Fruit fly (Drosophila melanogaster) whole organism, embryonic: Measurements from ENCODE around the gene CG6567.

Experiments used
- Ada2b ChIP-seq: fragments of 200-800 bp; sonication (Bioruptor generic); IDR thresholded peaks from 2 replicates; pipeline ENCODE4 v1.3.6; 2022; ENCODE audit warnings: missing biosample characterization, missing genetic modification characterization
- B-H1 ChIP-seq: fragments of 200-800 bp; sonication (Bioruptor generic); IDR thresholded peaks from 3 replicates; pipeline ENCODE4 v1.3.6; 2022; ENCODE audit warnings: missing biosample characterization, missing genetic modification characterization
- CG10431 ChIP-seq: fragments of 200-800 bp; sonication (Bioruptor generic); optimal IDR thresholded peaks from 3 replicates; lab custom pipeline; 2018; ENCODE audit warnings: missing biosample characterization, mild to moderate bottlenecking, missing genetic modification characterization
- CG10543 ChIP-seq: fragments of 200-800 bp; sonication (Bioruptor generic); optimal IDR thresholded peaks from 3 replicates; lab custom pipeline; 2017; ENCODE audit warnings: missing biosample characterization, mild to moderate bottlenecking, missing genetic modification characterization, moderate library complexity
- CG11093 ChIP-seq: fragments of 200-800 bp; sonication (Bioruptor generic); IDR thresholded peaks from 3 replicates; pipeline ENCODE4 v1.3.6; 2022; ENCODE audit warnings: missing biosample characterization, missing genetic modification characterization
- CG12071 ChIP-seq: fragments of 200-800 bp; sonication (Bioruptor generic); optimal IDR thresholded peaks from 3 replicates; lab custom pipeline; 2018; ENCODE audit warnings: missing biosample characterization, mild to moderate bottlenecking, missing genetic modification characterization
- CG12236 ChIP-seq: fragments of 200-800 bp; sonication (Bioruptor generic); optimal IDR thresholded peaks from 2 replicates; lab custom pipeline; 2016; ENCODE audit warnings: missing biosample characterization, missing genetic modification characterization
- CG12769 ChIP-seq: fragments of 200-800 bp; sonication (Bioruptor generic); optimal IDR thresholded peaks from 2 replicates; lab custom pipeline; 2019; ENCODE audit warnings: missing biosample characterization, mild to moderate bottlenecking, missing genetic modification characterization, moderate library complexity
- CG13287 ChIP-seq: fragments of 200-800 bp; sonication (Bioruptor generic); IDR thresholded peaks from 2 replicates; pipeline ENCODE4 v1.3.6; 2022; ENCODE audit warnings: missing biosample characterization, missing genetic modification characterization; ENCODE audit not compliant: partially characterized antibody
- CG16779 ChIP-seq: fragments of 200-800 bp; sonication (Bioruptor generic); IDR thresholded peaks from 2 replicates; pipeline ENCODE4 v1.3.6; 2022; ENCODE audit warnings: missing biosample characterization, missing genetic modification characterization
- CG17385 ChIP-seq: fragments of 200-800 bp; sonication (Bioruptor generic); optimal IDR thresholded peaks from 3 replicates; lab custom pipeline; 2018; ENCODE audit warnings: missing biosample characterization, mild to moderate bottlenecking, missing genetic modification characterization
- CG17912 ChIP-seq: fragments of 200-800 bp; sonication (Bioruptor generic); optimal IDR thresholded peaks from 2 replicates; lab custom pipeline; 2018; ENCODE audit warnings: missing biosample characterization, mild to moderate bottlenecking, missing genetic modification characterization
- CG2202 ChIP-seq: fragments of 200-800 bp; sonication (Bioruptor generic); optimal IDR thresholded peaks from 2 replicates; lab custom pipeline; 2018; ENCODE audit warnings: missing biosample characterization, mild to moderate bottlenecking, missing genetic modification characterization
- CG3847 ChIP-seq: fragments of 200-800 bp; sonication (Bioruptor generic); IDR thresholded peaks from 2 replicates; pipeline ENCODE4 v1.3.6; 2022; ENCODE audit warnings: missing biosample characterization, missing genetic modification characterization
- CG4854 ChIP-seq: fragments of 200-800 bp; sonication (Bioruptor generic); optimal IDR thresholded peaks from 2 replicates; lab custom pipeline; 2016; ENCODE audit warnings: missing biosample characterization, missing genetic modification characterization, inconsistent platforms
- CG6765 ChIP-seq: fragments of 200-800 bp; sonication (Bioruptor generic); optimal IDR thresholded peaks from 3 replicates; lab custom pipeline; 2017; ENCODE audit warnings: missing biosample characterization, mild to moderate bottlenecking, missing genetic modification characterization
- CG8388 ChIP-seq: fragments of 200-800 bp; sonication (Bioruptor generic); optimal IDR thresholded peaks from 2 replicates; lab custom pipeline; 2019; ENCODE audit warnings: missing biosample characterization, mild to moderate bottlenecking, missing genetic modification characterization, moderate library complexity
- CG9727 ChIP-seq: fragments of 200-800 bp; sonication (Bioruptor generic); optimal IDR thresholded peaks from 3 replicates; lab custom pipeline; 2017; ENCODE audit warnings: missing biosample characterization, mild to moderate bottlenecking, missing genetic modification characterization
- Camta ChIP-seq: fragments of 200-800 bp; sonication (Bioruptor generic); optimal IDR thresholded peaks from 2 replicates; lab custom pipeline; 2016; ENCODE audit warnings: missing biosample characterization, missing genetic modification characterization
- CoRest ChIP-seq: fragments of 200-800 bp; sonication (Bioruptor generic); optimal IDR thresholded peaks from 3 replicates; lab custom pipeline; 2018; ENCODE audit warnings: missing biosample characterization, mild to moderate bottlenecking, missing genetic modification characterization, moderate library complexity
- Doc3 ChIP-seq: fragments of 200-800 bp; sonication (Bioruptor generic); IDR thresholded peaks from 3 replicates; pipeline ENCODE4 v1.3.6; 2022; ENCODE audit warnings: missing biosample characterization, missing genetic modification characterization; ENCODE audit not compliant: partially characterized antibody
- Eip74EF ChIP-seq, 2 experiments: fragments of 200-800 bp in 1 of 2; fragments of >200 bp in 1 of 2; sonication (Bioruptor generic) in 1 of 2; optimal IDR thresholded peaks; 2 replicates each; lab custom pipeline; 2017 to 2019; ENCODE audit warnings: missing biosample characterization in 2 of 2, missing genetic modification characterization in 2 of 2, mild to moderate bottlenecking in 1 of 2, moderate library complexity in 1 of 2
- Ets65A ChIP-seq: fragments of 200-800 bp; sonication (Bioruptor generic); peaks from one replicate; lab custom pipeline; 2016; ENCODE audit warnings: missing biosample characterization, missing genetic modification characterization
- Hr39 ChIP-seq: fragments of >200 bp; optimal IDR thresholded peaks from 2 replicates; lab custom pipeline; 2017
- Kr ChIP-seq: fragments of 200-800 bp; sonication (Bioruptor generic); optimal IDR thresholded peaks from 2 replicates; lab custom pipeline; 2017; ENCODE audit warnings: missing biosample characterization, mild to moderate bottlenecking, missing genetic modification characterization
- MBD-R2 ChIP-seq: fragments of 200-800 bp; sonication (Bioruptor generic); IDR thresholded peaks from 2 replicates; pipeline ENCODE4 v1.3.6; 2022; ENCODE audit warnings: missing biosample characterization, missing genetic modification characterization
- Med ChIP-seq: fragments of 200-800 bp; sonication (Bioruptor generic); peaks from one replicate; lab custom pipeline; 2016; ENCODE audit warnings: missing biosample characterization, missing genetic modification characterization, mild to moderate bottlenecking, inconsistent platforms, moderate library complexity
- Stat92E ChIP-seq, 3 experiments: fragments of >200 bp in 2 of 3; fragments of 200-800 bp in 1 of 3; sonication (Bioruptor generic) in 1 of 3; optimal IDR thresholded peaks; 2 replicates each; lab custom pipeline; 2017 to 2019; ENCODE audit warnings: missing biosample characterization in 3 of 3, missing genetic modification characterization in 3 of 3, mild to moderate bottlenecking in 1 of 3, moderate library complexity in 1 of 3
- Taf1 ChIP-seq: fragments of 200-800 bp; sonication (Bioruptor generic); IDR thresholded peaks from 2 replicates; pipeline ENCODE4 v1.3.6; 2022; ENCODE audit warnings: missing biosample characterization, missing genetic modification characterization
- Tbp ChIP-seq: fragments of >200 bp; optimal IDR thresholded peaks from 2 replicates; lab custom pipeline; 2018; ENCODE audit warnings: missing biosample characterization, missing genetic modification characterization
- Trl ChIP-seq, 3 experiments: fragments of >200 bp in 2 of 3; fragments of 200-800 bp in 1 of 3; sonication (Bioruptor generic) in 1 of 3; optimal IDR thresholded peaks; 2 replicates in 1 of 3; 3 replicates in 2 of 3; lab custom pipeline; 2016 to 2017; ENCODE audit warnings: missing biosample characterization in 1 of 3, missing genetic modification characterization in 1 of 3
- ash1 ChIP-seq: fragments of 200-800 bp; sonication (Bioruptor generic); optimal IDR thresholded peaks from 2 replicates; lab custom pipeline; 2018; ENCODE audit warnings: missing biosample characterization, mild to moderate bottlenecking, missing genetic modification characterization
- bbx ChIP-seq: fragments of 200-800 bp; sonication (Bioruptor generic); IDR thresholded peaks from 2 replicates; pipeline ENCODE4 v1.3.6; 2022; ENCODE audit warnings: missing biosample characterization, missing genetic modification characterization; ENCODE audit not compliant: partially characterized antibody
- disco-r ChIP-seq: fragments of 200-800 bp; sonication (Bioruptor generic); optimal IDR thresholded peaks from 2 replicates; lab custom pipeline; 2016; ENCODE audit warnings: missing biosample characterization, missing genetic modification characterization
- gem ChIP-seq: fragments of 200-800 bp; sonication (Bioruptor generic); optimal IDR thresholded peaks from 2 replicates; lab custom pipeline; 2019; ENCODE audit warnings: missing biosample characterization, mild to moderate bottlenecking, missing genetic modification characterization, moderate library complexity
- hkb ChIP-seq, 2 experiments: fragments of 200-800 bp in 1 of 2; fragments of >200 bp in 1 of 2; sonication (Bioruptor generic) in 1 of 2; IDR thresholded peaks in 1 of 2; optimal IDR thresholded peaks in 1 of 2; 2 replicates each; pipeline versions ENCODE4 v1.3.6 to Lab custom; 2017 to 2022; ENCODE audit warnings: missing biosample characterization in 1 of 2, missing genetic modification characterization in 1 of 2
- inv ChIP-seq: fragments of 200-800 bp; sonication (Bioruptor generic); IDR thresholded peaks from 2 replicates; pipeline ENCODE4 v1.3.6; 2022; ENCODE audit warnings: missing biosample characterization, missing genetic modification characterization; ENCODE audit not compliant: partially characterized antibody
- lbe ChIP-seq: fragments of 200-800 bp; sonication (Bioruptor generic); optimal IDR thresholded peaks from 2 replicates; lab custom pipeline; 2016; ENCODE audit warnings: missing biosample characterization, mild to moderate bottlenecking, missing genetic modification characterization
- seq ChIP-seq: fragments of 200-800 bp; sonication (Bioruptor generic); IDR thresholded peaks from 2 replicates; pipeline ENCODE4 v1.3.6; 2022; ENCODE audit warnings: missing biosample characterization, missing genetic modification characterization
- sna ChIP-seq: fragments of 200-800 bp; sonication (Bioruptor generic); IDR thresholded peaks from 2 replicates; pipeline ENCODE4 v1.3.6; 2022; ENCODE audit warnings: missing biosample characterization, missing genetic modification characterization; ENCODE audit not compliant: partially characterized antibody
- so ChIP-seq: fragments of 200-800 bp; sonication (Bioruptor generic); IDR thresholded peaks from 3 replicates; pipeline ENCODE4 v1.3.6; 2022; ENCODE audit warnings: missing biosample characterization, missing genetic modification characterization
- sob ChIP-seq: fragments of 200-800 bp; sonication (Bioruptor generic); IDR thresholded peaks from 2 replicates; pipeline ENCODE4 v1.3.6; 2022; ENCODE audit warnings: missing biosample characterization, missing genetic modification characterization
- stc ChIP-seq: fragments of 200-800 bp; sonication (Bioruptor generic); IDR thresholded peaks from 2 replicates; pipeline ENCODE4 v1.3.6; 2022; ENCODE audit warnings: missing biosample characterization, missing genetic modification characterization
- ttk ChIP-seq: fragments of 200-800 bp; sonication (Bioruptor generic); IDR thresholded peaks from 2 replicates; pipeline ENCODE4 v2.1.2; 2022; ENCODE audit warnings: missing biosample characterization, missing genetic modification characterization
- usp ChIP-seq: fragments of >200 bp; optimal IDR thresholded peaks from 2 replicates; lab custom pipeline; 2017; ENCODE audit warnings: missing biosample characterization, missing genetic modification characterization
- vnd ChIP-seq: fragments of 200-800 bp; sonication (Bioruptor generic); IDR thresholded peaks from 3 replicates; pipeline ENCODE4 v1.3.6; 2022; ENCODE audit warnings: missing biosample characterization, missing genetic modification characterization; ENCODE audit not compliant: partially characterized antibody
- vvl ChIP-seq: fragments of 200-800 bp; sonication (Bioruptor generic); IDR thresholded peaks from 2 replicates; pipeline ENCODE4 v1.3.6; 2022; ENCODE audit warnings: missing biosample characterization, missing genetic modification characterization
- z ChIP-seq: fragments of 200-800 bp; sonication (Bioruptor generic); IDR thresholded peaks from 3 replicates; pipeline ENCODE4 v1.3.6; 2022; ENCODE audit warnings: missing biosample characterization, missing genetic modification characterization

CG6567 gene

DNA sequence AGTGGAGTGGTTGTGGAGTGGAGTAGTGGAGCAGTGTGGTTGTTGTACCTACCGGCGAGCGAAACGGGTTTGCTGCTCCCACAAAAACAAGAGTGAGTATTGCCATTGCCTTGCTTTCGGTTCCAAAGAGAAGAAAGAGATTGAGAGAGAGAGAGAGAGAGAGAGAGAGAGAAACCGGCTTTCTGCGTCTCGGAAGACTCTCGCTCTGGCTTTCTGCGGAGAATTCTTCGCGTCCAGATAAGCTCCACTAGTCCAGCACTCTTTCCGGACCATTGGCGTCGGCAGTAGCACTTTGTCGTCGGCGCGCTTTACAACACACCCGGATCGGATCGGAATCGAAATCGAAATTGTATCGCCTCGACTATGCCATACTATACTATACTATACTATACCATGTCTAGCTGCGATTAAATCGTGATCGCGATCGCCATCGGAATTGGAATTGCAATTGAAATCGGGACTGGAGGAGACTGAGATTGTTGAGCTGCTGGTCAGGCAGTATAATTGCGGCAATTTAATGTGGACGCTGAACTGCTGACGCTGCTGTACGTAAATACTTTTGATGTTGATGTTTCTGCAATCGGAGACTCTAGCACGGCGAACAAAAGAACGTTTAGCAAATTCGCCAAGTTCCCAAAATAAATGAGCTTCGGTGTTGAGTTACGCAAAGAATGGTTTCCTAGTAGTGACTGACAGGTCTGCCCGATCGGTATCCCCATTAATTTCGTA lies 27.3 kb downstream of the CG6567 start, which contains the start of gene Cad86C (continued):
- TF ChIP-seq CG17385 (GFP tag; lab: Kevin White, UChicago) = peak; percentile 12
- no peak for TF ChIP-seq usp (GFP tag; lab: Kevin White, UChicago)
- TF ChIP-seq CG12071 (GFP tag; lab: Kevin White, UChicago) = peak; percentile 30
- TF ChIP-seq ash1 (GFP tag; lab: Kevin White, UChicago) = no peak
- TF ChIP-seq Tbp (GFP tag; lab: Kevin White, UChicago) = no peak
- TF ChIP-seq vvl (GFP tag; lab: Robert Waterston, UW) = peak; percentile 49; the same call in 1 of the 2 replicates
- 0 out of 3 replicates have a peak, but pooled peaks have one; percentile 61 for TF ChIP-seq Doc3 (GFP tag; lab: Robert Waterston, UW)
- TF ChIP-seq Ada2b (GFP tag; lab: Robert Waterston, UW) = no peak
- TF ChIP-seq CG10543 (GFP tag; lab: Kevin White, UChicago) = no peak
- no peak for TF ChIP-seq MBD-R2 (GFP tag; lab: Robert Waterston, UW)
- TF ChIP-seq CG12236 (GFP tag; lab: Kevin White, UChicago) = no peak
- TF ChIP-seq Kr (GFP tag; lab: Kevin White, UChicago) = no peak
- no peak for TF ChIP-seq ttk
- peak; percentile 59; the same call in 1 of the 2 replicates for TF ChIP-seq bbx (GFP tag; lab: Robert Waterston, UW)
- no peak for TF ChIP-seq Camta (GFP tag; lab: Kevin White, UChicago)
- peak; percentile 20; the same call in 1 of the 2 replicates for TF ChIP-seq stc (GFP tag; lab: Robert Waterston, UW)
- no peak for TF ChIP-seq vnd (GFP tag; lab: Robert Waterston, UW)
- TF ChIP-seq CG8388 (GFP tag; lab: Kevin White, UChicago) = no peak
- no peak for TF ChIP-seq Taf1 (GFP tag; lab: Robert Waterston, UW)
- TF ChIP-seq CoRest (tag; lab: Kevin White, UChicago) = no peak
- no peak for TF ChIP-seq CG3847
- peak; percentile 61 for TF ChIP-seq CG13287 (GFP tag; lab: Robert Waterston, UW)
- no peak for TF ChIP-seq CG16779 (GFP tag; lab: Robert Waterston, UW)
- TF ChIP-seq hkb (optimal IDR thresholded peaks at IDR 0.05; lab: Kevin White, UChicago) = no peak
- no peak; the same call in 1 of the 2 replicates for TF ChIP-seq hkb (GFP tag; IDR thresholded peaks at IDR 0.05; lab: Robert Waterston, UW)
- TF ChIP-seq Hr39 = no peak
- peak; percentile 29; the same call in 1 of the 2 replicates for TF ChIP-seq inv (GFP tag; lab: Robert Waterston, UW)
- no peak for TF ChIP-seq CG17912 (GFP tag; lab: Kevin White, UChicago)
- peak; percentile 86 for TF ChIP-seq z (GFP tag; lab: Robert Waterston, UW)
- TF ChIP-seq Med (GFP tag; lab: Kevin White, UChicago) = peak; percentile 43
- TF ChIP-seq Trl (optimal IDR thresholded peaks at IDR 0.05; lab: Kevin White, UChicago) = peak; percentile 95 to 96
- TF ChIP-seq Trl (GFP tag; optimal IDR thresholded peaks at IDR 0.05; lab: Kevin White, UChicago) = no peak
- TF ChIP-seq Eip74EF (GFP tag; optimal IDR thresholded peaks at IDR 0.05; lab: Kevin White, UChicago) = no peak
- peak; percentile 67 for TF ChIP-seq sna
- TF ChIP-seq CG2202 (tag; lab: Kevin White, UChicago) = no peak
- peak; percentile 91 for TF ChIP-seq CG12769 (tag; lab: Kevin White, UChicago)
- no peak for TF ChIP-seq B-H1 (GFP tag; lab: Robert Waterston, UW)
- peak; percentile 2 for TF ChIP-seq CG6765 (GFP tag; lab: Kevin White, UChicago)
- TF ChIP-seq Ets65A (GFP tag; lab: Kevin White, UChicago) = peak; percentile 13
- TF ChIP-seq CG11093 (GFP tag; lab: Robert Waterston, UW) = no peak
- TF ChIP-seq disco-r (GFP tag; lab: Kevin White, UChicago) = no peak
- TF ChIP-seq gem (tag; lab: Kevin White, UChicago) = no peak
- peak; percentile 21; the same call in 1 of the 3 replicates for TF ChIP-seq so (GFP tag; lab: Robert Waterston, UW)
- TF ChIP-seq Stat92E (GFP tag; optimal IDR thresholded peaks at IDR 0.05; lab: Kevin White, UChicago) = no peak
- no peak for TF ChIP-seq CG9727
- TF ChIP-seq CG4854 (GFP tag; lab: Kevin White, UChicago) = no peak
- TF ChIP-seq seq = no peak; the same call in 1 of the 2 replicates
- TF ChIP-seq sob = peak; percentile 25; the same call in 1 of the 2 replicates
- no peak for TF ChIP-seq CG10431 (GFP tag; lab: Kevin White, UChicago)
- peak; percentile 72 for TF ChIP-seq lbe
